Fruit fly (Drosophila melanogaster) whole organism: ENCODE data around the gene Atg13.

Experiments
- CG8478 ChIP-seq: fragments of >200 bp; optimal IDR thresholded peaks from 2 replicates; lab custom pipeline; 2018; ENCODE audit warnings: inconsistent platforms
- Dll ChIP-seq: fragments of >200 bp; optimal IDR thresholded peaks from 2 replicates; lab custom pipeline; 2017
- pan ChIP-seq: fragments of >200 bp; optimal IDR thresholded peaks from 2 replicates; lab custom pipeline; 2017
- psq ChIP-seq: fragments of >200 bp; optimal IDR thresholded peaks from 2 replicates; lab custom pipeline; 2017

dm6 chr3R:8340675-8341275 lies 8.8 kb upstream of the Atg13 start, which contains the start of the genes COX7A and Arl2:
- TF ChIP-seq CG8478 (lab: Kevin White, UChicago) (no peak), Dll (lab: Kevin White, UChicago) (no peak), psq (no peak), pan (lab: Kevin White, UChicago) (no peak)
